Worm (Caenorhabditis elegans) whole organism, early embryonic: Measurements from ENCODE around the gene vps-18.

Experiments
- B0310.2 ChIP-seq: sonication (generic microtip); optimal IDR thresholded peaks from 2 replicates; lab custom pipeline; 2016; ENCODE audit warnings: mild to moderate bottlenecking, missing genetic modification characterization, missing compliant biosample characterization
- F13C5.2 ChIP-seq: sonication (generic microtip); optimal IDR thresholded peaks from 2 replicates; lab custom pipeline; 2017; ENCODE audit warnings: mild to moderate bottlenecking, missing genetic modification characterization, inconsistent platforms, missing compliant biosample characterization
- ama-1 ChIP-seq: fragments of 150-350 bp; optimal IDR thresholded peaks from 2 replicates; lab custom pipeline; 2014
- ceh-36 ChIP-seq: sonication (generic microtip); optimal IDR thresholded peaks from 2 replicates; lab custom pipeline; 2016; ENCODE audit warnings: missing genetic modification characterization, inconsistent platforms, missing compliant biosample characterization
- ets-7 ChIP-seq: sonication (generic microtip); optimal IDR thresholded peaks from 2 replicates; lab custom pipeline; 2016; ENCODE audit warnings: missing genotype, missing genetic modification characterization, missing compliant biosample characterization
- hmg-4 ChIP-seq: fragments of 200-800 bp; sonication (Bioruptor generic); optimal IDR thresholded peaks from 2 replicates; lab custom pipeline; 2018; ENCODE audit warnings: mild to moderate bottlenecking, missing genetic modification characterization, missing compliant biosample characterization
- hnd-1 ChIP-seq: sonication (generic microtip); optimal IDR thresholded peaks from 2 replicates; lab custom pipeline; 2016; ENCODE audit warnings: missing genetic modification characterization, missing compliant biosample characterization
- scrt-1 ChIP-seq: fragments of 200-800 bp; sonication (Bioruptor generic); IDR thresholded peaks from 2 replicates; pipeline ENCODE4 v1.3.6; 2022; ENCODE audit warnings: missing genetic modification characterization, missing compliant biosample characterization
- sea-1 ChIP-seq: fragments of 200-800 bp; sonication (Bioruptor generic); conservative IDR thresholded peaks from 2 replicates; pipeline ENCODE4 v1.3.6; 2022; ENCODE audit warnings: missing genetic modification characterization, missing compliant biosample characterization
- tbx-11 ChIP-seq: fragments of 200-800 bp; sonication (Bioruptor generic); IDR thresholded peaks from 2 replicates; pipeline ENCODE4 v1.3.6; 2022; ENCODE audit warnings: missing genetic modification characterization, missing compliant biosample characterization
- tbx-37 ChIP-seq: fragments of 200-800 bp; sonication (Bioruptor generic); conservative IDR thresholded peaks from 2 replicates; pipeline ENCODE4 v1.3.6; 2022; ENCODE audit warnings: missing genetic modification reagents, missing genetic modification characterization, missing compliant biosample characterization
- tra-4 ChIP-seq: sonication (generic microtip); optimal IDR thresholded peaks from 2 replicates; lab custom pipeline; 2017; ENCODE audit warnings: missing genetic modification characterization, missing compliant biosample characterization

DNA sequence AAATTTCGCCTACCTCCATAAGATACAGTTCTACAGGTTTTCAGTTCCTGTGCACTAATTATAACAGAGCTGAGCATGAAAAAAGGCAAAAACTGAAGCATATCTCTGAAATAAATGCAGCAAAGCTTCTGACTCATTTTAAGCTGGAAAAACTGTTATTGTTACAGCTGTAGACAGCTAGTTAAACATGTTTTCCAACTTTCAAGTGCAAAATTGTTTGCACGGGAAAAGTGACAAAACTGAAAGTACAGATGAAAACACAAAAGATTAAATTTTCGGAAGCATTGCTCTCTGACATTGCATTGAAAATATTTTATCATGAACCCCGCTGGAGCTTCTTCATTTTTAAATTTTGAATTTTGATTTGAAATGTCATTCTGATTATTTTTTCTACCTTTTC is 29.8 kb downstream of the vps-18 start, which contains the start of gene T05C1.5:
- TF ChIP-seq ama-1, result no peak
- TF ChIP-seq scrt-1 (GFP tag; lab: Robert Waterston, UW), result no peak
- TF ChIP-seq hnd-1 (tag; lab: Kevin White, UChicago), result no peak
- no peak for TF ChIP-seq sea-1 (GFP tag; lab: Robert Waterston, UW)
- TF ChIP-seq tbx-11 (GFP tag; lab: Robert Waterston, UW), result no peak
- no peak for TF ChIP-seq ceh-36 (tag; lab: Kevin White, UChicago)
- no peak for TF ChIP-seq hmg-4 (GFP tag; lab: Kevin White, UChicago)
- no peak for TF ChIP-seq B0310.2
- TF ChIP-seq tra-4 (tag; lab: Kevin White, UChicago), result no peak
- no peak for TF ChIP-seq F13C5.2 (tag; lab: Kevin White, UChicago)
- TF ChIP-seq ets-7 (tag; lab: Kevin White, UChicago), result no peak
- TF ChIP-seq tbx-37, result no peak
